Fruit fly (Drosophila melanogaster) whole organism, adult: ENCODE data around the gene Atg3.
A peak's percentile ranks its signal among the peaks of the same experiment; 100 is the strongest.

Experiments
- CG11617 ChIP-seq: fragments of 200-800 bp; sonication (Bioruptor generic); optimal IDR thresholded peaks from 2 replicates; lab custom pipeline; 2017; ENCODE audit warnings: mild to moderate bottlenecking, missing biosample characterization, missing genetic modification reagents, missing genetic modification characterization
- CG12768 ChIP-seq: fragments of 200-800 bp; sonication (Bioruptor generic); optimal IDR thresholded peaks from 2 replicates; lab custom pipeline; 2017; ENCODE audit warnings: missing biosample characterization, missing genetic modification characterization, mild to moderate bottlenecking, moderate library complexity, missing genetic modification reagents
- CG14711 ChIP-seq: fragments of 200-800 bp; sonication (Bioruptor generic); optimal IDR thresholded peaks from 2 replicates; lab custom pipeline; 2018; ENCODE audit warnings: missing biosample characterization, mild to moderate bottlenecking, missing genetic modification characterization, moderate library complexity
- CG1620 ChIP-seq: fragments of 200-800 bp; sonication (Bioruptor generic); optimal IDR thresholded peaks from 2 replicates; lab custom pipeline; 2016; ENCODE audit warnings: missing biosample characterization, missing genetic modification characterization
- CG33017 ChIP-seq: fragments of 200-800 bp; sonication (Bioruptor generic); optimal IDR thresholded peaks from 2 replicates; lab custom pipeline; 2018; ENCODE audit warnings: missing biosample characterization, mild to moderate bottlenecking, missing genetic modification characterization, moderate library complexity
- CG5204 ChIP-seq: fragments of 200-800 bp; sonication (Bioruptor generic); optimal IDR thresholded peaks from 2 replicates; lab custom pipeline; 2016; ENCODE audit warnings: missing biosample characterization, missing genetic modification characterization
- CG7045 ChIP-seq: fragments of 200-800 bp; sonication (Bioruptor generic); optimal IDR thresholded peaks from 2 replicates; lab custom pipeline; 2017; ENCODE audit warnings: missing biosample characterization, mild to moderate bottlenecking, missing genetic modification characterization
- CG7101 ChIP-seq: fragments of 200-800 bp; sonication (Bioruptor generic); optimal IDR thresholded peaks from 2 replicates; lab custom pipeline; 2018; ENCODE audit warnings: missing biosample characterization, mild to moderate bottlenecking, missing genetic modification characterization, moderate library complexity
- Clk ChIP-seq: fragments of 200-800 bp; sonication (Bioruptor generic); optimal IDR thresholded peaks from 2 replicates; lab custom pipeline; 2017; ENCODE audit warnings: missing biosample characterization, missing genetic modification characterization
- Crg-1 ChIP-seq: fragments of 200-800 bp; sonication (Bioruptor generic); optimal IDR thresholded peaks from 2 replicates; lab custom pipeline; 2016; ENCODE audit warnings: missing biosample characterization, missing genetic modification characterization
- Hr96 ChIP-seq: fragments of 200-800 bp; sonication (Bioruptor generic); optimal IDR thresholded peaks from 2 replicates; lab custom pipeline; 2016; ENCODE audit warnings: missing biosample characterization, missing genetic modification characterization
- Mnt ChIP-seq: fragments of 200-800 bp; sonication (Bioruptor generic); optimal IDR thresholded peaks from 2 replicates; lab custom pipeline; 2016; ENCODE audit warnings: missing biosample characterization, mild to moderate bottlenecking, missing genetic modification characterization
- bab1 ChIP-seq: fragments of 200-800 bp; sonication (Bioruptor generic); optimal IDR thresholded peaks from 3 replicates; lab custom pipeline; 2019; ENCODE audit warnings: missing biosample characterization, mild to moderate bottlenecking, missing genetic modification characterization, moderate library complexity
- cic ChIP-seq: fragments of 200-800 bp; sonication (Bioruptor generic); optimal IDR thresholded peaks from 2 replicates; lab custom pipeline; 2017; ENCODE audit warnings: missing biosample characterization, mild to moderate bottlenecking, missing genetic modification characterization, moderate library complexity
- cnc ChIP-seq, 2 experiments: fragments of >200 bp; optimal IDR thresholded peaks; 2 replicates each; lab custom pipeline; 2017
- kay ChIP-seq: fragments of 200-800 bp; sonication (Bioruptor generic); peaks from one replicate; lab custom pipeline; 2016; ENCODE audit warnings: missing biosample characterization, missing genetic modification characterization, borderline replicate concordance
- ovo ChIP-seq: fragments of 200-800 bp; sonication (Bioruptor generic); optimal IDR thresholded peaks from 2 replicates; lab custom pipeline; 2016; ENCODE audit warnings: missing biosample characterization, missing genetic modification characterization
- pad ChIP-seq: fragments of 200-800 bp; sonication (Bioruptor generic); optimal IDR thresholded peaks from 3 replicates; lab custom pipeline; 2017; ENCODE audit warnings: missing biosample characterization, missing genetic modification characterization, mild to moderate bottlenecking, moderate library complexity, missing genetic modification reagents
- tj ChIP-seq: fragments of 200-800 bp; sonication (Bioruptor generic); optimal IDR thresholded peaks from 3 replicates; lab custom pipeline; 2017; ENCODE audit warnings: missing biosample characterization, mild to moderate bottlenecking, missing genetic modification characterization, moderate library complexity
- toe ChIP-seq: fragments of 200-800 bp; sonication (Bioruptor generic); optimal IDR thresholded peaks from 2 replicates; lab custom pipeline; 2016; ENCODE audit warnings: missing biosample characterization, missing genetic modification characterization

The Atg3 gene

DNA sequence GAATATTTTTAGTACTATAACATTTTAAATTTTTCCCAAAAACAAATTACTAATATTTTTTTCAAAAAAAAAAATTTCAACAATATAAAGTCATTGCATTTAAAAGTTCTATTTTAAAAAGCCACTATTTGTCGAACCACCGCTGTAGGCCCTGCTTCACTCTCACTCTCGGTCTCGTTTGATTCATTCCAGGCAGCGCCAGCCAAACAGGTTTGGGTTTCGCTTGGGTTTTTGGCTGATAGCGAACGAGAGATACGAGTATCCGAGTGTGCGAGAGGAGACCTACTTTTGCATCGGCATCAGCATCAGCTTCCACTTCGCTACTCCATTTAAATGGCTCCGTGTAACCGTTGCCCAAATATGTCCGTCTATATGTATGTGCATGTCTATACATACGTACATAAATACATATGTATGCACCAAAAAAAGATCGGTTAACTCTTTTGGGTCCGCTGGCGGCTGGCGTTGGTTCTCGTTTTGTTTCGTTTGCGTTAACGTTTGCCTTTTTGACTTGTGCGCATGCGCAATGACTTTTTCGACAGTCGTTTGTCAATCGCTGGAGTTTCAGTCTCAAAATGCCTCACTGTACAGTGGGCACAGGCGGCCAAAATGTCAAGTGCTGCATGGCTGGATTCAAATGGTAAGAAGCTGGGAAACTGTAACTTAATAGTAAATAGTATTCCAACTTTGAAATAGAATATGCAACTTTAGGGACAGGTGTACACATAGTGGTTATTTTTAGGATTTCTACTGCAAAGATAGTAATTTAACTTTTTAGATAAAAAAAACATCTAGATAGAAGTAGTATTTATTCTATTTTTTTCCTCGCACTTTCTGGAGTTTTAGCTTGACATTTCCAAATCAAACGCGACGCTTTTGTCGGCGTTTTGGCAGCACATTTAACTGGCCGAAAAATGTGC is 20.6 kb downstream of the Atg3 start:
- TF ChIP-seq tj (GFP tag; lab: Kevin White, UChicago) (peak; percentile 9), CG33017 (no peak)

DNA sequence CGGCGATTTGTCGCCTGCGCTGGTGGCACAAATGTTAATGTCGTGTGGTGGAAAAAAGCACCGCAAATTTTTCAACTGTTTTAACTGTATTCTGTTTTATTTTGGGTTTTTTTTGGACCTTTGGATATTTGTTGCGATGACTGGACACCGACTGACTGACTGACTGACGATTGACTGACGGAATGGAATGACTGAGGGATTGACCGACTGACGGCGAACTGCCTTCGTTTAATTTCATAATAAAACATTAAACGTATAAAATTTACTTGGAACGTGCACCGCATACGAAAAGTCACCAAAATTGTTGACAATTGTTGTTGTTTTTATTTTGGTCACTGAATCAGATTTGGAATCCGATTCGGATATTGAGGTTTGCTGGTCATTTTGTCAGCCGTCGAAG is 21.3 kb downstream of the Atg3 start:
- TF ChIP-seq Hr96 (no peak), CG11617 (no peak), kay (GFP tag; lab: Kevin White, UChicago) (no peak), CG14711 (tag; lab: Kevin White, UChicago) (no peak), CG1620 (GFP tag; lab: Kevin White, UChicago) (no peak), bab1 (GFP tag; lab: Kevin White, UChicago) (no peak), CG33017 (no peak), CG5204 (GFP tag; lab: Kevin White, UChicago) (no peak), cnc (optimal IDR thresholded peaks at IDR 0.05; lab: Kevin White, UChicago) (no peak), pad (no peak), tj (GFP tag; lab: Kevin White, UChicago) (no peak), ovo (GFP tag; lab: Kevin White, UChicago) (no peak), CG7101 (tag; lab: Kevin White, UChicago) (no peak), Mnt (GFP tag; lab: Kevin White, UChicago) (no peak), CG7045 (GFP tag; lab: Kevin White, UChicago) (no peak), toe (GFP tag; lab: Kevin White, UChicago) (no peak), Clk (GFP tag; lab: Kevin White, UChicago) (no peak), CG12768 (GFP tag; lab: Kevin White, UChicago) (no peak), Crg-1 (GFP tag; lab: Kevin White, UChicago) (no peak), cic (GFP tag; lab: Kevin White, UChicago) (no peak)

DNA sequence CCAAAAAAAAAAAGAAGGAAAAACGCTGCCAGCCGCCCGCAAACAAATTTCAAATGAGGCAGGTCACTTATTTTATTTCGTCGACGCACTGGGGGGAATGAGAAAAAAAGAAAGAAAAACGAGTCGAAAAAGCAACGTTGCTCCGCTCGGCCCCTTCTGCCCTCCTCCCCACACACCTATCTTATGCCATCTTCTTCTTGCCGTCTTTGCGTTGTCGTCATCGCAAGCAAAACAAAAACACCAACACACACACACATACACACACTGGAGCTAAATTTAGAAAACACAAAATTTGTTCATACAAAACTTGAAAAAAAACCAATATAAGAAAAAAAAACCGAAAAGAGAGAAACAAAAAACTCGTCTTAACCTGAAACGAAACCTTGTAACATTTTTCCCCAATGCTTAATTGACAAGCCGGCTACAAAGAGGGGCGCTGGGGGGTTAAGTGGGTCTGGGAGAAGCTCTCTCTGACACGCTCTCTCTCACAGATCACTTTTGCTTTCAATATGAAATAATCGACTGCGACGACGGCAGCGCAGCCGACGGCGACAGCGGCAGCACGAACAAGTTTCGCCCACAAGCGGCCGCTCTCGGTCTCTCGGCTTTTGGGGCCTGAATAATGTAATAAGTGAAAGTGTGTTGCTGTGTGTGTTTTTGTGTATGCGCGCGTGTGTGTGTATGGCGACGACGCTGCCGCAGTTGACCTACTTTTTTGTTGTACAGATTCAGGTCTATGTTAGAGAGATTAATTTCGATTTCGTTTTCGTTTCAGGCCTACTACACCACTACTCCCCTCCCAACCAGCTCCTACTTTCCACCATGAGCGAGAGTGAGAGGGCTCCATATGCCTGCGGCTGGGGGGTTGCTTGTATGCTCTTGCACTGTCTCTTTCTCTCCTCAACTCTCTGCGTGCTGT is 22.9 kb downstream of the Atg3 start:
- TF ChIP-seq CG12768 (GFP tag; lab: Kevin White, UChicago) (peak; percentile 47), ovo (GFP tag; lab: Kevin White, UChicago) (peak; percentile 1), Crg-1 (GFP tag; lab: Kevin White, UChicago) (no peak), CG33017 (no peak), toe (GFP tag; lab: Kevin White, UChicago) (no peak), pad (peak; percentile 23), CG7101 (tag; lab: Kevin White, UChicago) (no peak), CG14711 (tag; lab: Kevin White, UChicago) (no peak), Mnt (GFP tag; lab: Kevin White, UChicago) (peak; percentile 9), bab1 (GFP tag; lab: Kevin White, UChicago) (no peak), kay (GFP tag; lab: Kevin White, UChicago) (peak; percentile 42), CG5204 (GFP tag; lab: Kevin White, UChicago) (no peak), cic (GFP tag; lab: Kevin White, UChicago) (no peak), CG1620 (GFP tag; lab: Kevin White, UChicago) (no peak), Hr96 (no peak), CG7045 (GFP tag; lab: Kevin White, UChicago) (no peak), Clk (GFP tag; lab: Kevin White, UChicago) (no peak), CG11617 (no peak), tj (GFP tag; lab: Kevin White, UChicago) (peak; percentile 78), cnc (optimal IDR thresholded peaks at IDR 0.05; lab: Kevin White, UChicago) (no peak)

DNA sequence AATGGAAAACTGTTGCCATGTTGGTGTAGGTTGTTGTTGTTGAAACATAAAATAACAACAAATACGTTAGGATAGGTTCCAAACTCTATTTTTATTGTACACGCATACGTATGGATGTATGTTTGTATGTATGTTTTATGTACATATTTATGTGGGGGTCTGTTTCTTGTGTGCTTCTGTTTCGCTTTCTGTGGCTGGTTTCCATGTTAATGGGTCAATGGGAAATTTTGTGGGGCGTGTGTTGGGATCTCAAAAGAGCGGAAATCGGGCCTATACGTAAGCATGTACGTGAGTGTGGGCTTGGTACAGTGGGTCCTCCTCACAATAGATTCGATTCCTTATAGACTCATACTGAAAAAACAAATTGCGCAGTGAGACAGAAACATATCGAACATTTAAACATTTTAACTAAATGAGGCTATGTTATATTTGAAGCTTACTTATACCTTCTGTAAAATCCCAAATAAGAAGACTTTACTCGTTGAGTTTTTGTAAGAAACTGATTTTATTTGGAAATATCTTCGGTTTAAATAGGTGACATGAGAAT is 23.6 kb downstream of the Atg3 start:
- TF ChIP-seq pad = no peak
- TF ChIP-seq CG12768 (GFP tag; lab: Kevin White, UChicago) = no peak
- no peak for TF ChIP-seq Crg-1 (GFP tag; lab: Kevin White, UChicago)
- no peak for TF ChIP-seq kay (GFP tag; lab: Kevin White, UChicago)
- no peak for TF ChIP-seq ovo (GFP tag; lab: Kevin White, UChicago)
- TF ChIP-seq toe (GFP tag; lab: Kevin White, UChicago) = no peak
- no peak for TF ChIP-seq Hr96
- TF ChIP-seq CG33017 = no peak
- no peak for TF ChIP-seq CG1620 (GFP tag; lab: Kevin White, UChicago)
- TF ChIP-seq bab1 (GFP tag; lab: Kevin White, UChicago) = no peak
- TF ChIP-seq CG7045 (GFP tag; lab: Kevin White, UChicago) = no peak
- TF ChIP-seq CG7101 (tag; lab: Kevin White, UChicago) = no peak
- no peak for TF ChIP-seq cic (GFP tag; lab: Kevin White, UChicago)
- TF ChIP-seq tj (GFP tag; lab: Kevin White, UChicago) = no peak
- TF ChIP-seq Clk (GFP tag; lab: Kevin White, UChicago) = no peak
- no peak for TF ChIP-seq CG11617
- no peak for TF ChIP-seq Mnt (GFP tag; lab: Kevin White, UChicago)
- no peak for TF ChIP-seq CG14711 (tag; lab: Kevin White, UChicago)
- TF ChIP-seq CG5204 (GFP tag; lab: Kevin White, UChicago) = no peak
- TF ChIP-seq cnc (optimal IDR thresholded peaks at IDR 0.05; lab: Kevin White, UChicago) = no peak
